Fruit fly (Drosophila melanogaster) S2 (cell line): ENCODE measurements around the gene Sf3b5.

Experiments used
- CG8478 ChIP-seq: fragments of >200 bp; optimal IDR thresholded peaks from 2 replicates; lab custom pipeline; 2018
- CTCF ChIP-seq, 2 experiments: fragments of >200 bp; optimal IDR thresholded peaks; 2 replicates each; lab custom pipeline; 2018

dm6 chr3R:8968837-8969236 is 46.3 kb downstream of the Sf3b5 start:
- TF ChIP-seq CG8478 (no peak), CTCF (optimal IDR thresholded peaks at IDR 0.05; lab: Kevin White, UChicago) (no peak)
